Fruit fly (Drosophila melanogaster) whole organism, embryonic: ENCODE measurements around the gene CG7546.

Source experiments
- Adf1 ChIP-seq: fragments of 200-800 bp; sonication (Bioruptor generic); IDR thresholded peaks from 2 replicates; pipeline ENCODE4 v1.3.6; 2022; ENCODE audit warnings: missing biosample characterization, missing genetic modification characterization
- Antp ChIP-seq: fragments of 200-800 bp; sonication (Bioruptor generic); optimal IDR thresholded peaks from 3 replicates; lab custom pipeline; 2016; ENCODE audit warnings: missing biosample characterization, missing genetic modification characterization
- Atf-2 ChIP-seq: fragments of 200-800 bp; sonication (Bioruptor generic); optimal IDR thresholded peaks from 2 replicates; lab custom pipeline; 2016; ENCODE audit warnings: missing biosample characterization, missing genetic modification characterization
- Atf3 ChIP-seq: fragments of 200-800 bp; sonication (Bioruptor generic); optimal IDR thresholded peaks from 3 replicates; lab custom pipeline; 2016; ENCODE audit warnings: missing biosample characterization, missing genetic modification characterization
- C15 ChIP-seq: fragments of 200-800 bp; sonication (Bioruptor generic); IDR thresholded peaks from 3 replicates; pipeline ENCODE4 v1.3.6; 2022; ENCODE audit warnings: missing biosample characterization, missing genetic modification characterization
- CG10565 ChIP-seq: fragments of 200-800 bp; sonication (Bioruptor generic); optimal IDR thresholded peaks from 3 replicates; lab custom pipeline; 2016; ENCODE audit warnings: missing biosample characterization, mild to moderate bottlenecking, missing genetic modification characterization
- CG10979 ChIP-seq: fragments of 200-800 bp; sonication (Bioruptor generic); optimal IDR thresholded peaks from 2 replicates; lab custom pipeline; 2018; ENCODE audit warnings: missing biosample characterization, mild to moderate bottlenecking, missing genetic modification characterization, moderate library complexity
- CG11696 ChIP-seq: fragments of 200-800 bp; sonication (Bioruptor generic); IDR thresholded peaks from 2 replicates; pipeline ENCODE4 v1.3.6; 2022; ENCODE audit warnings: missing biosample characterization, missing genetic modification characterization
- CG12155 ChIP-seq: fragments of 200-800 bp; sonication (Bioruptor generic); optimal IDR thresholded peaks from 3 replicates; lab custom pipeline; 2016; ENCODE audit warnings: missing biosample characterization, missing genetic modification characterization
- CG12299 ChIP-seq: fragments of 200-800 bp; sonication (Bioruptor generic); optimal IDR thresholded peaks from 2 replicates; lab custom pipeline; 2018; ENCODE audit warnings: missing biosample characterization, mild to moderate bottlenecking, missing genetic modification characterization
- CG14965 ChIP-seq: fragments of 200-800 bp; sonication (Bioruptor generic); optimal IDR thresholded peaks from 2 replicates; lab custom pipeline; 2016; ENCODE audit warnings: missing biosample characterization, missing genetic modification characterization, borderline replicate concordance
- CG15601 ChIP-seq: fragments of 200-800 bp; sonication (Bioruptor generic); optimal IDR thresholded peaks from 3 replicates; lab custom pipeline; 2019; ENCODE audit warnings: missing biosample characterization, mild to moderate bottlenecking, missing genetic modification characterization, moderate library complexity
- CG1603 ChIP-seq: fragments of 200-800 bp; sonication (Bioruptor generic); optimal IDR thresholded peaks from 2 replicates; lab custom pipeline; 2019; ENCODE audit warnings: missing biosample characterization, mild to moderate bottlenecking, missing genetic modification characterization, moderate library complexity
- CG16863 ChIP-seq: fragments of 200-800 bp; sonication (Bioruptor generic); optimal IDR thresholded peaks from 3 replicates; lab custom pipeline; 2016; ENCODE audit warnings: missing biosample characterization, missing genetic modification characterization
- CG17359 ChIP-seq: fragments of 200-800 bp; sonication (Bioruptor generic); optimal IDR thresholded peaks from 3 replicates; lab custom pipeline; 2018; ENCODE audit warnings: missing biosample characterization, mild to moderate bottlenecking, missing genetic modification characterization, moderate library complexity
- CG17912 ChIP-seq: fragments of 200-800 bp; sonication (Bioruptor generic); optimal IDR thresholded peaks from 2 replicates; lab custom pipeline; 2018; ENCODE audit warnings: missing biosample characterization, mild to moderate bottlenecking, missing genetic modification characterization
- CG18262 ChIP-seq: fragments of 200-800 bp; optimal IDR thresholded peaks from 3 replicates; lab custom pipeline; 2019; ENCODE audit warnings: missing biosample characterization, mild to moderate bottlenecking, missing genetic modification characterization, moderate library complexity
- CG2199 ChIP-seq: fragments of 200-800 bp; sonication (Bioruptor generic); IDR thresholded peaks from 3 replicates; pipeline ENCODE4 v1.3.6; 2022; ENCODE audit warnings: missing biosample characterization, missing genetic modification characterization
- CG3407 ChIP-seq: fragments of 200-800 bp; sonication (Bioruptor generic); optimal IDR thresholded peaks from 2 replicates; lab custom pipeline; 2018; ENCODE audit warnings: missing biosample characterization, mild to moderate bottlenecking, missing genetic modification characterization
- CG34224 ChIP-seq: fragments of 200-800 bp; sonication (Bioruptor generic); IDR thresholded peaks from 3 replicates; pipeline ENCODE4 v1.3.6; 2022; ENCODE audit warnings: missing biosample characterization, missing genetic modification characterization; ENCODE audit not compliant: partially characterized antibody
- CG3847 ChIP-seq: fragments of 200-800 bp; sonication (Bioruptor generic); IDR thresholded peaks from 2 replicates; pipeline ENCODE4 v1.3.6; 2022; ENCODE audit warnings: missing biosample characterization, missing genetic modification characterization
- CG3995 ChIP-seq: fragments of 200-800 bp; sonication (Bioruptor generic); optimal IDR thresholded peaks from 3 replicates; lab custom pipeline; 2016; ENCODE audit warnings: missing biosample characterization, missing genetic modification characterization
- CG4282 ChIP-seq: fragments of 200-800 bp; sonication (Bioruptor generic); optimal IDR thresholded peaks from 2 replicates; lab custom pipeline; 2016; ENCODE audit warnings: missing biosample characterization, missing genetic modification characterization
- CG6854 ChIP-seq: fragments of 200-800 bp; sonication (Bioruptor generic); optimal IDR thresholded peaks from 3 replicates; lab custom pipeline; 2017; ENCODE audit warnings: missing biosample characterization, mild to moderate bottlenecking, missing genetic modification characterization
- Doc2 ChIP-seq: fragments of 200-800 bp; sonication (Bioruptor generic); IDR thresholded peaks from 2 replicates; pipeline ENCODE4 v1.3.6; 2022; ENCODE audit warnings: missing biosample characterization, missing genetic modification characterization
- Dref ChIP-seq: fragments of 200-800 bp; sonication (Bioruptor generic); IDR thresholded peaks from 2 replicates; pipeline ENCODE4 v1.3.6; 2022; ENCODE audit warnings: missing biosample characterization, missing genetic modification characterization
- Gug ChIP-seq: fragments of 200-800 bp; sonication (Bioruptor generic); IDR thresholded peaks from 4 replicates; pipeline ENCODE4 v1.3.6; 2022; ENCODE audit warnings: missing biosample characterization, missing genetic modification characterization
- Lpt ChIP-seq: fragments of >200 bp; optimal IDR thresholded peaks from 2 replicates; lab custom pipeline; 2018; ENCODE audit warnings: missing biosample characterization, missing genetic modification characterization
- MBD-R2 ChIP-seq: fragments of 200-800 bp; sonication (Bioruptor generic); IDR thresholded peaks from 2 replicates; pipeline ENCODE4 v1.3.6; 2022; ENCODE audit warnings: missing biosample characterization, missing genetic modification characterization
- Med ChIP-seq: fragments of 200-800 bp; sonication (Bioruptor generic); peaks from one replicate; lab custom pipeline; 2016; ENCODE audit warnings: missing biosample characterization, missing genetic modification characterization, mild to moderate bottlenecking, inconsistent platforms, moderate library complexity
- NC2β ChIP-seq: fragments of 200-800 bp; sonication (Bioruptor generic); optimal IDR thresholded peaks from 2 replicates; lab custom pipeline; 2016; ENCODE audit warnings: missing biosample characterization, missing genetic modification characterization
- NK7.1 ChIP-seq: fragments of 200-800 bp; sonication (Bioruptor generic); optimal IDR thresholded peaks from 3 replicates; lab custom pipeline; 2016; ENCODE audit warnings: missing biosample characterization, missing genetic modification characterization
- NfI ChIP-seq: fragments of 200-800 bp; sonication (Bioruptor generic); optimal IDR thresholded peaks from 3 replicates; lab custom pipeline; 2018; ENCODE audit warnings: missing biosample characterization, mild to moderate bottlenecking, missing genetic modification characterization, moderate library complexity
- Sry-β ChIP-seq: fragments of 200-800 bp; sonication (Bioruptor generic); optimal IDR thresholded peaks from 2 replicates; lab custom pipeline; 2018; ENCODE audit warnings: missing biosample characterization, mild to moderate bottlenecking, missing genetic modification characterization, moderate library complexity
- Trl ChIP-seq, 3 experiments: fragments of >200 bp in 2 of 3; fragments of 200-800 bp in 1 of 3; sonication (Bioruptor generic) in 1 of 3; optimal IDR thresholded peaks; 2 replicates in 1 of 3; 3 replicates in 2 of 3; lab custom pipeline; 2016 to 2017; ENCODE audit warnings: missing biosample characterization in 1 of 3, missing genetic modification characterization in 1 of 3
- aop ChIP-seq: fragments of 200-800 bp; sonication (Bioruptor generic); IDR thresholded peaks from 2 replicates; pipeline ENCODE4 v1.3.6; 2022; ENCODE audit warnings: missing biosample characterization, missing genetic modification characterization
- ap ChIP-seq: fragments of 200-800 bp; sonication (Bioruptor generic); IDR thresholded peaks from 2 replicates; pipeline ENCODE4 v1.3.6; 2022; ENCODE audit warnings: missing biosample characterization, missing genetic modification characterization
- chinmo ChIP-seq: fragments of 200-800 bp; sonication (Bioruptor generic); IDR thresholded peaks from 4 replicates; pipeline ENCODE4 v1.3.6; 2022; ENCODE audit warnings: missing biosample characterization, missing genetic modification characterization; ENCODE audit not compliant: partially characterized antibody
- danr ChIP-seq: fragments of 200-800 bp; sonication (Bioruptor generic); IDR thresholded peaks from 2 replicates; pipeline ENCODE4 v1.3.6; 2022; ENCODE audit warnings: missing biosample characterization, missing genetic modification characterization
- ems ChIP-seq: fragments of 200-800 bp; sonication (Bioruptor generic); optimal IDR thresholded peaks from 3 replicates; lab custom pipeline; 2016; ENCODE audit warnings: missing biosample characterization, missing genetic modification characterization
- fd64A ChIP-seq: fragments of 200-800 bp; sonication (Bioruptor generic); optimal IDR thresholded peaks from 3 replicates; lab custom pipeline; 2018; ENCODE audit warnings: missing biosample characterization, mild to moderate bottlenecking, missing genetic modification characterization
- her ChIP-seq: fragments of 200-800 bp; sonication (Bioruptor generic); optimal IDR thresholded peaks from 2 replicates; lab custom pipeline; 2016; ENCODE audit warnings: missing biosample characterization, missing genetic modification characterization
- ro ChIP-seq: fragments of 200-800 bp; sonication (Bioruptor generic); IDR thresholded peaks from 2 replicates; pipeline ENCODE4 v1.3.6; 2022; ENCODE audit warnings: missing biosample characterization, missing genetic modification characterization
- scrt ChIP-seq: fragments of 200-800 bp; sonication (Bioruptor generic); optimal IDR thresholded peaks from 2 replicates; lab custom pipeline; 2018; ENCODE audit warnings: missing biosample characterization, mild to moderate bottlenecking, missing genetic modification characterization, moderate library complexity
- sima ChIP-seq: fragments of 200-800 bp; sonication (Bioruptor generic); optimal IDR thresholded peaks from 2 replicates; lab custom pipeline; 2016; ENCODE audit warnings: missing biosample characterization, missing genetic modification characterization
- slbo ChIP-seq: fragments of 200-800 bp; sonication (Bioruptor generic); IDR thresholded peaks from 2 replicates; pipeline ENCODE4 v1.3.6; 2022; ENCODE audit warnings: missing biosample characterization, missing genetic modification characterization
- twi ChIP-seq: fragments of 200-800 bp; optimal IDR thresholded peaks from 2 replicates; lab custom pipeline; 2019; ENCODE audit warnings: missing biosample characterization, mild to moderate bottlenecking, missing genetic modification characterization, moderate library complexity
- zen2 ChIP-seq: fragments of 200-800 bp; sonication (Bioruptor generic); IDR thresholded peaks from 3 replicates; pipeline ENCODE4 v1.3.6; 2022; ENCODE audit warnings: missing biosample characterization, missing genetic modification characterization; ENCODE audit not compliant: partially characterized antibody
- zfh1 ChIP-seq: fragments of 200-800 bp; sonication (Bioruptor generic); IDR thresholded peaks from 3 replicates; pipeline ENCODE4 v1.3.6; 2022; ENCODE audit warnings: missing biosample characterization, missing genetic modification characterization

The CG7546 gene

dm6 chr3L:7518351-7519102, 7.7 kb downstream of the CG7546 start, which contains the start of gene ltl (continued):
- 0 out of 3 replicates have a peak, but pooled peaks have one; percentile 13 for TF ChIP-seq CG34224 (GFP tag; lab: Robert Waterston, UW)
- no peak for TF ChIP-seq ems (GFP tag; lab: Kevin White, UChicago)
- no peak for TF ChIP-seq ap (GFP tag; lab: Robert Waterston, UW)
- no peak for TF ChIP-seq danr
- no peak for TF ChIP-seq Antp
- no peak for TF ChIP-seq scrt (GFP tag; lab: Kevin White, UChicago)
- TF ChIP-seq Atf3 (GFP tag; lab: Kevin White, UChicago) = no peak
- TF ChIP-seq Adf1 (GFP tag; lab: Robert Waterston, UW) = peak; percentile 82
- TF ChIP-seq CG16863 = no peak
- TF ChIP-seq CG14965 (GFP tag; lab: Kevin White, UChicago) = no peak
- no peak for TF ChIP-seq CG11696 (GFP tag; lab: Robert Waterston, UW)
- TF ChIP-seq aop = no peak
- no peak for TF ChIP-seq zen2 (GFP tag; lab: Robert Waterston, UW)
- no peak for TF ChIP-seq NC2β (GFP tag; lab: Kevin White, UChicago)
- no peak for TF ChIP-seq fd64A (GFP tag; lab: Kevin White, UChicago)
- no peak for TF ChIP-seq Gug
- no peak for TF ChIP-seq CG12155 (GFP tag; lab: Kevin White, UChicago)
- no peak for TF ChIP-seq CG15601 (tag; lab: Kevin White, UChicago)
- no peak for TF ChIP-seq CG10565
- no peak for TF ChIP-seq CG3407 (GFP tag; lab: Kevin White, UChicago)
- no peak for TF ChIP-seq NfI (GFP tag; lab: Kevin White, UChicago)
- peak in 1 of 2 experiments; percentile 46 for TF ChIP-seq Trl (optimal IDR thresholded peaks at IDR 0.05; lab: Kevin White, UChicago)
- no peak for TF ChIP-seq Trl (GFP tag; optimal IDR thresholded peaks at IDR 0.05; lab: Kevin White, UChicago)
- no peak for TF ChIP-seq CG1603 (tag; lab: Kevin White, UChicago)
- no peak for TF ChIP-seq MBD-R2 (GFP tag; lab: Robert Waterston, UW)
- peak; percentile 57 for TF ChIP-seq Med (GFP tag; lab: Kevin White, UChicago)
- no peak for TF ChIP-seq Doc2 (GFP tag; lab: Robert Waterston, UW)
- no peak for TF ChIP-seq Atf-2 (GFP tag; lab: Kevin White, UChicago)
- no peak for TF ChIP-seq CG4282 (GFP tag; lab: Kevin White, UChicago)
- no peak for TF ChIP-seq ro
- TF ChIP-seq chinmo = 0 out of 4 replicates have a peak, but pooled peaks have one; percentile 67
- TF ChIP-seq CG18262 (tag; lab: Kevin White, UChicago) = no peak
- no peak for TF ChIP-seq sima (GFP tag; lab: Kevin White, UChicago)
- TF ChIP-seq Dref = no peak
- TF ChIP-seq CG17912 = no peak
- no peak for TF ChIP-seq Sry-β (GFP tag; lab: Kevin White, UChicago)
- no peak for TF ChIP-seq Lpt (GFP tag; lab: Kevin White, UChicago)

dm6 chr3L:7519219-7519618, 8.4 kb downstream of the CG7546 start:
- TF ChIP-seq CG2199 (peak; percentile 30; the same call in 1 of the 3 replicates), slbo (GFP tag; lab: Robert Waterston, UW) (0 out of 2 replicates have a peak, but pooled peaks have one; percentile 11), her (GFP tag; lab: Kevin White, UChicago) (no peak), CG10979 (tag; lab: Kevin White, UChicago) (no peak), C15 (GFP tag; lab: Robert Waterston, UW) (no peak), CG17359 (tag; lab: Kevin White, UChicago) (no peak), CG6854 (no peak), CG3995 (peak; percentile 58), CG12299 (tag; lab: Kevin White, UChicago) (no peak), zfh1 (GFP tag; lab: Robert Waterston, UW) (no peak), twi (tag; lab: Kevin White, UChicago) (peak; percentile 93), CG3847 (GFP tag; lab: Robert Waterston, UW) (no peak), NK7.1 (GFP tag; lab: Kevin White, UChicago) (no peak)
- TF ChIP-seq, all 482 proteins: peak for 4
